Worm (Caenorhabditis elegans) whole organism, L2 larva: ENCODE results near the gene F28C6.5.

Experiments used
- C34F6.9 ChIP-seq: fragments of 150-350 bp; optimal IDR thresholded peaks from 2 replicates; lab custom pipeline; 2014; ENCODE audit warnings: missing biosample characterization, missing genetic modification characterization
- F13H6.1 ChIP-seq: sonication (generic microtip); optimal IDR thresholded peaks from 2 replicates; lab custom pipeline; 2016; ENCODE audit warnings: missing genetic modification characterization, missing compliant biosample characterization
- R02D3.7 ChIP-seq: fragments of 150-350 bp; optimal IDR thresholded peaks from 2 replicates; lab custom pipeline; 2014; ENCODE audit warnings: missing biosample characterization, missing genetic modification characterization
- Y55F3AM.14 ChIP-seq: fragments of 200-800 bp; sonication (Bioruptor generic); optimal IDR thresholded peaks from 2 replicates; lab custom pipeline; 2018; ENCODE audit warnings: mild to moderate bottlenecking, missing genetic modification characterization, missing compliant biosample characterization
- ZK546.5 ChIP-seq: sonication (generic microtip); optimal IDR thresholded peaks from 2 replicates; lab custom pipeline; 2017; ENCODE audit warnings: missing biosample characterization, missing genetic modification characterization
- alr-1 ChIP-seq: fragments of 150-350 bp; optimal IDR thresholded peaks from 2 replicates; lab custom pipeline; 2014; ENCODE audit warnings: missing biosample characterization, missing genetic modification characterization
- aly-2 ChIP-seq: fragments of 150-350 bp; optimal IDR thresholded peaks from 2 replicates; lab custom pipeline; 2014; ENCODE audit warnings: missing biosample characterization, missing genetic modification characterization
- ama-1 ChIP-seq: fragments of 150-350 bp; optimal IDR thresholded peaks from 2 replicates; lab custom pipeline; 2018; ENCODE audit warnings: inconsistent platforms
- ceh-16 ChIP-seq: fragments of 150-350 bp; optimal IDR thresholded peaks from 2 replicates; lab custom pipeline; 2014; ENCODE audit warnings: missing biosample characterization, missing genetic modification characterization
- ceh-82 ChIP-seq: fragments of 150-350 bp; optimal IDR thresholded peaks from 2 replicates; lab custom pipeline; 2014; ENCODE audit warnings: missing biosample characterization, missing genetic modification characterization
- crh-2 ChIP-seq: sonication (generic microtip); optimal IDR thresholded peaks from 2 replicates; lab custom pipeline; 2017; ENCODE audit warnings: missing biosample characterization, missing genetic modification characterization
- dmd-4 ChIP-seq: sonication (generic microtip); optimal IDR thresholded peaks from 2 replicates; lab custom pipeline; 2017; ENCODE audit warnings: missing biosample characterization, missing genetic modification characterization
- egl-27 ChIP-seq: sonication (generic microtip); optimal IDR thresholded peaks from 3 replicates; lab custom pipeline; 2017; ENCODE audit warnings: missing biosample characterization, missing genetic modification reagents, missing genetic modification characterization
- elt-1 ChIP-seq: fragments of 150-350 bp; optimal IDR thresholded peaks from 2 replicates; lab custom pipeline; 2014; ENCODE audit warnings: missing biosample characterization, missing genetic modification characterization
- elt-3 ChIP-seq: sonication (generic microtip); optimal IDR thresholded peaks from 2 replicates; lab custom pipeline; 2017; ENCODE audit warnings: missing biosample characterization, missing genetic modification characterization
- fos-1 ChIP-seq: fragments of 150-350 bp; optimal IDR thresholded peaks from 2 replicates; lab custom pipeline; 2014; ENCODE audit warnings: missing biosample characterization, missing genetic modification characterization
- gmeb-1 ChIP-seq: fragments of 150-350 bp; optimal IDR thresholded peaks from 2 replicates; lab custom pipeline; 2014; ENCODE audit warnings: missing biosample characterization, missing genetic modification characterization
- lin-11 ChIP-seq: fragments of 150-350 bp; sonication (generic microtip); optimal IDR thresholded peaks from 2 replicates; lab custom pipeline; 2014; ENCODE audit warnings: missing biosample characterization, missing genetic modification characterization, inconsistent platforms, mixed read lengths
- lin-13 ChIP-seq: fragments of 150-350 bp; optimal IDR thresholded peaks from 2 replicates; lab custom pipeline; 2014; ENCODE audit warnings: missing biosample characterization, missing genetic modification reagents, missing genetic modification characterization
- lin-39 ChIP-seq: fragments of 150-350 bp; optimal IDR thresholded peaks from 2 replicates; lab custom pipeline; 2014; ENCODE audit warnings: missing biosample characterization, missing genetic modification reagents, missing genetic modification characterization
- lsy-2 ChIP-seq, 2 experiments: fragments of 150-350 bp in 1 of 2; sonication (generic microtip) in 1 of 2; optimal IDR thresholded peaks; 2 replicates each; lab custom pipeline; 2014 to 2017; ENCODE audit warnings: missing biosample characterization in 2 of 2, missing genetic modification characterization in 2 of 2
- mab-5 ChIP-seq: fragments of 150-350 bp; optimal IDR thresholded peaks from 2 replicates; lab custom pipeline; 2014; ENCODE audit warnings: missing biosample characterization, missing genetic modification characterization
- mbf-1 ChIP-seq: sonication (generic microtip); optimal IDR thresholded peaks from 2 replicates; lab custom pipeline; 2017; ENCODE audit warnings: missing biosample characterization, missing genetic modification characterization
- nhr-10 ChIP-seq: sonication (generic microtip); optimal IDR thresholded peaks from 2 replicates; lab custom pipeline; 2017; ENCODE audit warnings: missing biosample characterization, missing genetic modification characterization
- nhr-11 ChIP-seq: fragments of 150-350 bp; optimal IDR thresholded peaks from 2 replicates; lab custom pipeline; 2014; ENCODE audit warnings: missing biosample characterization, missing genetic modification characterization
- nhr-12 ChIP-seq: fragments of 150-350 bp; optimal IDR thresholded peaks from 2 replicates; lab custom pipeline; 2014; ENCODE audit warnings: missing biosample characterization, missing genetic modification characterization
- nhr-129 ChIP-seq: fragments of 150-350 bp; optimal IDR thresholded peaks from 2 replicates; lab custom pipeline; 2014; ENCODE audit warnings: missing biosample characterization, missing genetic modification characterization
- nhr-21 ChIP-seq: fragments of 150-350 bp; optimal IDR thresholded peaks from 2 replicates; lab custom pipeline; 2014; ENCODE audit warnings: missing biosample characterization, missing genetic modification characterization
- nhr-23 ChIP-seq: fragments of 150-350 bp; optimal IDR thresholded peaks from 2 replicates; lab custom pipeline; 2014; ENCODE audit warnings: missing biosample characterization, missing genetic modification reagents, missing genetic modification characterization
- nhr-237 ChIP-seq: fragments of 150-350 bp; optimal IDR thresholded peaks from 2 replicates; lab custom pipeline; 2014; ENCODE audit warnings: missing biosample characterization, missing genetic modification characterization
- nhr-25 ChIP-seq: fragments of 150-350 bp; sonication (generic microtip); optimal IDR thresholded peaks from 3 replicates; lab custom pipeline; 2014; ENCODE audit warnings: missing biosample characterization, missing genetic modification characterization
- peb-1 ChIP-seq: fragments of 150-350 bp; optimal IDR thresholded peaks from 2 replicates; lab custom pipeline; 2014; ENCODE audit warnings: missing biosample characterization, missing genetic modification characterization
- sem-4 ChIP-seq: fragments of 150-350 bp; optimal IDR thresholded peaks from 2 replicates; lab custom pipeline; 2014; ENCODE audit warnings: missing biosample characterization, missing genetic modification reagents, missing genetic modification characterization
- skn-1 ChIP-seq: sonication (generic microtip); optimal IDR thresholded peaks from 2 replicates; lab custom pipeline; 2017; ENCODE audit warnings: missing biosample characterization, missing genetic modification characterization
- sma-3 ChIP-seq: sonication (generic microtip); optimal IDR thresholded peaks from 2 replicates; lab custom pipeline; 2016; ENCODE audit warnings: missing genetic modification reagents, missing genetic modification characterization, missing compliant biosample characterization
- sma-9 ChIP-seq, 2 experiments: fragments of 150-350 bp in 1 of 2; sonication (generic microtip) in 1 of 2; optimal IDR thresholded peaks; 2 replicates each; lab custom pipeline; 2014 to 2016; ENCODE audit warnings: missing genetic modification characterization in 2 of 2, mild to moderate bottlenecking in 1 of 2, missing biosample characterization in 1 of 2, missing compliant biosample characterization in 1 of 2, missing genetic modification reagents in 1 of 2, moderate library complexity in 1 of 2
- snpc-4 ChIP-seq: fragments of 150-350 bp; optimal IDR thresholded peaks from 2 replicates; lab custom pipeline; 2014; ENCODE audit warnings: missing biosample characterization, missing genetic modification characterization
- unc-39 ChIP-seq: fragments of 150-350 bp; optimal IDR thresholded peaks from 2 replicates; lab custom pipeline; 2014; ENCODE audit warnings: missing biosample characterization, missing genetic modification characterization
- unc-55 ChIP-seq: fragments of 150-350 bp; sonication (generic microtip); optimal IDR thresholded peaks from 3 replicates; lab custom pipeline; 2014; ENCODE audit warnings: missing biosample characterization, missing genetic modification reagents, missing genetic modification characterization
- zag-1 ChIP-seq: fragments of 150-350 bp; optimal IDR thresholded peaks from 2 replicates; lab custom pipeline; 2014; ENCODE audit warnings: missing biosample characterization, missing genetic modification characterization
- ztf-1 ChIP-seq: fragments of 200-800 bp; sonication (Bioruptor generic); conservative IDR thresholded peaks from 2 replicates; pipeline ENCODE4 v1.3.6; 2022; ENCODE audit warnings: missing genetic modification characterization, missing compliant biosample characterization
- ztf-11 ChIP-seq: sonication (generic microtip); optimal IDR thresholded peaks from 2 replicates; lab custom pipeline; 2017; ENCODE audit warnings: missing biosample characterization, missing genetic modification characterization
- ztf-4 ChIP-seq: fragments of 150-350 bp; optimal IDR thresholded peaks from 2 replicates; lab custom pipeline; 2014; ENCODE audit warnings: missing biosample characterization, missing genetic modification characterization

The F28C6.5 gene

DNA sequence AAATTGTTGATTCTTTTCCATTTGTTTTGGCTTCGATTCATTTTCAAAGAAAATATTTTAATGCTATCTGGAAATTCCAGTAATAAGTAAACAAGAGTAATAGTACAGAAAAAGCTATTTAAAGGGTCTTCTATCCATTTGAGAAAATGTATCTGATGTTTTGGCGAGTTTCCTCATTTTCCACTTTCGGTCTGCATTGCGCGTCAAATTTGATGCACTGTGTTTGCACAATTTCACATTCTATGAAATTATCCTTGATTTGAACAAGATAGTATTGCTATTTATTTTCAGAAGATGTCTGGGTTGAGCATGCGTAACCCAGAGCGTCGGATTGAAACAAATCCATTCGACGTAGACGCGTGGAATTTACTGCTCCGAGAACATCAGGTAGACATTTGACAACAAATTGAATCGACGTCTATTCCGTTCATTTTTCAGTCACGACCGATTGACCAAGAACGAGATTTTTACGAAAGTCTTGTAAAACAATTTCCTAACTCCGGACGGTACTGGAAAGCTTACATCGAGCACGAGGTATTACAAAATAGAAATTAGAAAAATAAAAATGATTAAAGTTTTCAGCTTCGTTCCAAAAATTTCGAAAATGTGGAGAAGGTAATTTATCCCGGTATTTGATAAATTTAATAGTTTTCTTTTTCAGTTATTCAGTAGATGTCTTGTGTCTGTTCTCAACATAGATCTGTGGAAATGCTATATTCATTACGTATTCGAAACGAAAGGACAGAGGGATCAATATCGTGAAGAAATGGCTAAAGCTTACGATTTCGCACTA lies 4.4 kb downstream of the F28C6.5 start, which contains the start of gene suf-1:
Gene suf-1, plus strand, starts transcription at position 280 of the 793 bp plus-strand sequence.
- no peak for TF ChIP-seq egl-27 (tag; lab: Kevin White, UChicago)
- no peak for TF ChIP-seq unc-39 (tag; lab: Kevin White, UChicago)
- no peak for TF ChIP-seq alr-1 (tag; lab: Kevin White, UChicago)
- TF ChIP-seq gmeb-1: no peak
- TF ChIP-seq nhr-12: no peak
- TF ChIP-seq ceh-16: no peak
- TF ChIP-seq crh-2 (tag; lab: Kevin White, UChicago): peak; percentile 36
- no peak for TF ChIP-seq F13H6.1 (tag; lab: Kevin White, UChicago)
- no peak for TF ChIP-seq ama-1
- TF ChIP-seq nhr-23 (tag; lab: Kevin White, UChicago): no peak
- TF ChIP-seq nhr-237 (tag; lab: Kevin White, UChicago): no peak
- peak; percentile 35 for TF ChIP-seq nhr-21 (tag; lab: Kevin White, UChicago)
- peak in 1 of 2 experiments; percentile 58 for TF ChIP-seq lsy-2 (tag; optimal IDR thresholded peaks at IDR 0.05; lab: Kevin White, UChicago)
- no peak for TF ChIP-seq aly-2 (tag; lab: Kevin White, UChicago)
- TF ChIP-seq nhr-129 (tag; lab: Kevin White, UChicago): peak; percentile 14
- peak; percentile 9 for TF ChIP-seq fos-1 (tag; lab: Kevin White, UChicago)
- no peak for TF ChIP-seq zag-1 (tag; lab: Kevin White, UChicago)
- TF ChIP-seq ztf-1: no peak
- TF ChIP-seq nhr-10 (tag; lab: Kevin White, UChicago): no peak
- TF ChIP-seq sma-9 (GFP tag; optimal IDR thresholded peaks at IDR 0.05; lab: Kevin White, UChicago): peak; percentile 8
- TF ChIP-seq sma-9 (tag; optimal IDR thresholded peaks at IDR 0.05; lab: Kevin White, UChicago): no peak
- TF ChIP-seq nhr-25: no peak
- TF ChIP-seq lin-39: no peak
- no peak for TF ChIP-seq skn-1 (tag; lab: Kevin White, UChicago)
- TF ChIP-seq sem-4: peak; percentile 35
- peak; percentile 33 for TF ChIP-seq lin-13 (GFP tag; lab: Kevin White, UChicago)
- no peak for TF ChIP-seq R02D3.7 (tag; lab: Kevin White, UChicago)
- TF ChIP-seq mab-5 (tag; lab: Kevin White, UChicago): no peak
- TF ChIP-seq elt-1: no peak
- no peak for TF ChIP-seq elt-3 (tag; lab: Kevin White, UChicago)
- TF ChIP-seq sma-3: no peak

- TF ChIP-seq lin-13 (GFP tag; lab: Kevin White, UChicago) (no peak), nhr-11 (tag; lab: Kevin White, UChicago) (no peak), lin-11 (no peak), Y55F3AM.14 (GFP tag; lab: Kevin White, UChicago) (no peak), mbf-1 (tag; lab: Kevin White, UChicago) (no peak), snpc-4 (tag; lab: Kevin White, UChicago) (no peak), peb-1 (tag; lab: Kevin White, UChicago) (no peak), nhr-21 (tag; lab: Kevin White, UChicago) (no peak), F13H6.1 (tag; lab: Kevin White, UChicago) (no peak), elt-3 (tag; lab: Kevin White, UChicago) (no peak), ZK546.5 (tag; lab: Kevin White, UChicago) (no peak), unc-39 (tag; lab: Kevin White, UChicago) (no peak), nhr-12 (no peak), sma-3 (no peak), lsy-2 (tag; optimal IDR thresholded peaks at IDR 0.05; lab: Kevin White, UChicago) (no peak), C34F6.9 (tag; lab: Kevin White, UChicago) (no peak), nhr-10 (tag; lab: Kevin White, UChicago) (no peak), ztf-11 (tag; lab: Kevin White, UChicago) (no peak)
These were observed 7.2 kb downstream of the F28C6.5 start, which contains the start of gene F28C6.8 for ce11 chrII:8606549-8606948. Gene F28C6.8 (plus strand): TSS chrII:8606849.

ce11 chrII:8607662-8608061 lies 8.3 kb downstream of the F28C6.5 start, which contains the start of gene F28C6.10:
Gene F28C6.10 (plus strand): TSS chrII:8607962.
- TF ChIP-seq nhr-237 (tag; lab: Kevin White, UChicago): no peak
- no peak for TF ChIP-seq ztf-4 (tag; lab: Kevin White, UChicago)
- TF ChIP-seq egl-27 (tag; lab: Kevin White, UChicago): no peak
- no peak for TF ChIP-seq Y55F3AM.14 (GFP tag; lab: Kevin White, UChicago)
- TF ChIP-seq dmd-4: no peak
- no peak for TF ChIP-seq unc-55 (GFP tag; lab: Kevin White, UChicago)
- TF ChIP-seq mbf-1 (tag; lab: Kevin White, UChicago): no peak
- TF ChIP-seq nhr-129 (tag; lab: Kevin White, UChicago): no peak
- no peak for TF ChIP-seq mab-5 (tag; lab: Kevin White, UChicago)
- no peak for TF ChIP-seq lin-11
- TF ChIP-seq nhr-11 (tag; lab: Kevin White, UChicago): no peak
- no peak for TF ChIP-seq nhr-23 (tag; lab: Kevin White, UChicago)
- no peak for TF ChIP-seq ceh-82 (tag; lab: Kevin White, UChicago)
- no peak for TF ChIP-seq zag-1 (tag; lab: Kevin White, UChicago)
- TF ChIP-seq ZK546.5 (tag; lab: Kevin White, UChicago): no peak
- TF ChIP-seq ztf-1: no peak
- TF ChIP-seq elt-3 (tag; lab: Kevin White, UChicago): no peak
- no peak for TF ChIP-seq sma-3
